Comparison of ENCODE assay signal across 1 fruit fly cellular context in genomic region chr2L:20293940-20294339, dm6.
TF ChIP-seq lines count a peak whose summit lies in the region.

No protein-coding gene starts in this region.

TF ChIP-seq in whole organism, embryonic, 481 proteins besides CTCF, POLR2A, EP300 and RAD21 (continued from another document):
- TF ChIP-seq CG42726 (GFP tag; IDR thresholded peaks at IDR 0.05; lab: Robert Waterston, UW; ENCODE audit: partially characterized antibody), result peak; percentile 70; the same call in 1 of the 2 replicates
- TF ChIP-seq CG15514 (GFP tag; optimal IDR thresholded peaks at IDR 0.05; lab: Kevin White, UChicago), result peak; percentile 47
- no peak for TF ChIP-seq Usf (GFP tag; optimal IDR thresholded peaks at IDR 0.05; lab: Kevin White, UChicago)
- no peak for TF ChIP-seq CG13424 (tag; optimal IDR thresholded peaks at IDR 0.05; lab: Kevin White, UChicago)
- TF ChIP-seq bab2 (GFP tag; optimal IDR thresholded peaks at IDR 0.05; lab: Kevin White, UChicago), result no peak
- no peak for TF ChIP-seq zen (tag; optimal IDR thresholded peaks at IDR 0.05; lab: Kevin White, UChicago)
- peak; percentile 57 for TF ChIP-seq CG1603 (tag; optimal IDR thresholded peaks at IDR 0.05; lab: Kevin White, UChicago)
- TF ChIP-seq NfI (GFP tag; optimal IDR thresholded peaks at IDR 0.05; lab: Kevin White, UChicago), result peak; percentile 2
- no peak for TF ChIP-seq luna (GFP tag; optimal IDR thresholded peaks at IDR 0.05; lab: Kevin White, UChicago)
- no peak for TF ChIP-seq Ssrp (tag; optimal IDR thresholded peaks at IDR 0.05; lab: Kevin White, UChicago)
- TF ChIP-seq NC2α (GFP tag; optimal IDR thresholded peaks at IDR 0.05; lab: Kevin White, UChicago), result no peak
- no peak for TF ChIP-seq run (tag; optimal IDR thresholded peaks at IDR 0.05; lab: Kevin White, UChicago)
- no peak for TF ChIP-seq Doc2 (GFP tag; IDR thresholded peaks at IDR 0.05; lab: Robert Waterston, UW)
- no peak for TF ChIP-seq CG15011 (GFP tag; optimal IDR thresholded peaks at IDR 0.05; lab: Kevin White, UChicago)
- TF ChIP-seq Hr3 (GFP tag; optimal IDR thresholded peaks at IDR 0.05; lab: Kevin White, UChicago), result no peak
- peak; percentile 29; the same call in 1 of the 3 replicates for TF ChIP-seq zfh1 (GFP tag; IDR thresholded peaks at IDR 0.05; lab: Robert Waterston, UW)
- peak; percentile 10; the same call in 1 of the 2 replicates for TF ChIP-seq CG13287 (GFP tag; IDR thresholded peaks at IDR 0.05; lab: Robert Waterston, UW; ENCODE audit: partially characterized antibody)
- TF ChIP-seq CG3407 (GFP tag; optimal IDR thresholded peaks at IDR 0.05; lab: Kevin White, UChicago), result no peak
- TF ChIP-seq CG8290 (GFP tag; optimal IDR thresholded peaks at IDR 0.05; lab: Kevin White, UChicago), result no peak
- TF ChIP-seq CG8290 (tag; optimal IDR thresholded peaks at IDR 0.05; lab: Kevin White, UChicago), result peak in 1 of 2 experiments; percentile 61
- TF ChIP-seq CG4820 (GFP tag; optimal IDR thresholded peaks at IDR 0.05; lab: Kevin White, UChicago), result no peak
- no peak for TF ChIP-seq CG17802 (tag; optimal IDR thresholded peaks at IDR 0.05; lab: Kevin White, UChicago)
- TF ChIP-seq vvl (GFP tag; IDR thresholded peaks at IDR 0.05; lab: Robert Waterston, UW), result peak; percentile 38
- peak; percentile 60; the same call in 1 of the 3 replicates for TF ChIP-seq CG11456 (GFP tag; IDR thresholded peaks at IDR 0.05; lab: Robert Waterston, UW)
- TF ChIP-seq slou (GFP tag; optimal IDR thresholded peaks at IDR 0.05; lab: Kevin White, UChicago), result no peak
- peak; percentile 29 for TF ChIP-seq Ets97D (GFP tag; optimal IDR thresholded peaks at IDR 0.05; lab: Kevin White, UChicago)
- peak; percentile 9 for TF ChIP-seq Sry-δ (GFP tag; optimal IDR thresholded peaks at IDR 0.05; lab: Kevin White, UChicago)
- no peak for TF ChIP-seq unc-4 (GFP tag; IDR thresholded peaks at IDR 0.05; lab: Robert Waterston, UW; ENCODE audit: partially characterized antibody)
- peak; percentile 31 for TF ChIP-seq pzg (GFP tag; optimal IDR thresholded peaks at IDR 0.05; lab: Kevin White, UChicago)
- no peak for TF ChIP-seq Dip3 (GFP tag; optimal IDR thresholded peaks at IDR 0.05; lab: Kevin White, UChicago)
- TF ChIP-seq MBD-R2 (GFP tag; IDR thresholded peaks at IDR 0.05; lab: Robert Waterston, UW), result no peak
- no peak for TF ChIP-seq bowl (GFP tag; IDR thresholded peaks at IDR 0.05; lab: Robert Waterston, UW)
- peak; percentile 70 for TF ChIP-seq pita (GFP tag; optimal IDR thresholded peaks at IDR 0.05; lab: Kevin White, UChicago)
- no peak for TF ChIP-seq dmrt99B (tag; optimal IDR thresholded peaks at IDR 0.05; lab: Kevin White, UChicago)
- no peak for TF ChIP-seq BEAF-32 (GFP tag; optimal IDR thresholded peaks at IDR 0.05; lab: Kevin White, UChicago)
- no peak for TF ChIP-seq dan (GFP tag; IDR thresholded peaks at IDR 0.05; lab: Robert Waterston, UW)
- TF ChIP-seq Drgx (GFP tag; IDR thresholded peaks at IDR 0.05; lab: Robert Waterston, UW), result no peak
- no peak for TF ChIP-seq CG10654 (GFP tag; optimal IDR thresholded peaks at IDR 0.05; lab: Kevin White, UChicago)
- TF ChIP-seq CG10543 (GFP tag; optimal IDR thresholded peaks at IDR 0.05; lab: Kevin White, UChicago), result no peak
- peak; percentile 82 for TF ChIP-seq E2f2 (GFP tag; IDR thresholded peaks at IDR 0.05; lab: Robert Waterston, UW)
- 0 out of 3 replicates have a peak, but pooled peaks have one; percentile 11 for TF ChIP-seq ci (GFP tag; IDR thresholded peaks at IDR 0.05; lab: Robert Waterston, UW)
- peak; percentile 27; the same call in 1 of the 2 replicates for TF ChIP-seq Rfx (GFP tag; IDR thresholded peaks at IDR 0.05; lab: Robert Waterston, UW)
- peak; percentile 48 for TF ChIP-seq gfzf (GFP tag; optimal IDR thresholded peaks at IDR 0.05; lab: Kevin White, UChicago)
- TF ChIP-seq HmgD (GFP tag; optimal IDR thresholded peaks at IDR 0.05; lab: Kevin White, UChicago), result peak; percentile 40
- no peak for TF ChIP-seq nom (GFP tag; optimal IDR thresholded peaks at IDR 0.05; lab: Kevin White, UChicago)
- TF ChIP-seq shn (GFP tag; optimal IDR thresholded peaks at IDR 0.05; lab: Kevin White, UChicago), result no peak
